Fruit fly (Drosophila melanogaster) whole organism, embryonic: Measurements from ENCODE around the gene Idgf3.

Source experiments
- Atf-2 ChIP-seq: fragments of 200-800 bp; sonication (Bioruptor generic); optimal IDR thresholded peaks from 2 replicates; lab custom pipeline; 2016; ENCODE audit warnings: missing biosample characterization, missing genetic modification characterization
- Atf3 ChIP-seq: fragments of 200-800 bp; sonication (Bioruptor generic); optimal IDR thresholded peaks from 3 replicates; lab custom pipeline; 2016; ENCODE audit warnings: missing biosample characterization, missing genetic modification characterization
- Blimp-1 ChIP-seq: fragments of 200-800 bp; sonication (Bioruptor generic); optimal IDR thresholded peaks from 3 replicates; lab custom pipeline; 2018; ENCODE audit warnings: missing biosample characterization, missing genetic modification characterization, mild to moderate bottlenecking, moderate library complexity, missing genetic modification reagents
- CG10267 ChIP-seq: fragments of 200-800 bp; sonication (Bioruptor generic); optimal IDR thresholded peaks from 2 replicates; lab custom pipeline; 2018; ENCODE audit warnings: missing biosample characterization, mild to moderate bottlenecking, missing genetic modification characterization, moderate library complexity
- CG10366 ChIP-seq: fragments of 200-800 bp; sonication (Bioruptor generic); IDR thresholded peaks from 2 replicates; pipeline ENCODE4 v1.3.6; 2022; ENCODE audit warnings: missing biosample characterization, missing genetic modification characterization
- CG12071 ChIP-seq: fragments of 200-800 bp; sonication (Bioruptor generic); optimal IDR thresholded peaks from 3 replicates; lab custom pipeline; 2018; ENCODE audit warnings: missing biosample characterization, mild to moderate bottlenecking, missing genetic modification characterization
- CG13287 ChIP-seq: fragments of 200-800 bp; sonication (Bioruptor generic); IDR thresholded peaks from 2 replicates; pipeline ENCODE4 v1.3.6; 2022; ENCODE audit warnings: missing biosample characterization, missing genetic modification characterization; ENCODE audit not compliant: partially characterized antibody
- CG15011 ChIP-seq: fragments of 200-800 bp; sonication (Bioruptor generic); optimal IDR thresholded peaks from 3 replicates; lab custom pipeline; 2018; ENCODE audit warnings: missing biosample characterization, mild to moderate bottlenecking, missing genetic modification characterization
- CG17328 ChIP-seq: fragments of 200-800 bp; sonication (Bioruptor generic); IDR thresholded peaks from 2 replicates; pipeline ENCODE4 v1.3.6; 2022; ENCODE audit warnings: missing biosample characterization, missing genetic modification characterization
- CG31388 ChIP-seq: fragments of 200-800 bp; sonication (Bioruptor generic); optimal IDR thresholded peaks from 2 replicates; lab custom pipeline; 2016; ENCODE audit warnings: missing biosample characterization, missing genetic modification characterization
- CG4328 ChIP-seq: fragments of 200-800 bp; sonication (Bioruptor generic); optimal IDR thresholded peaks from 3 replicates; lab custom pipeline; 2017; ENCODE audit warnings: missing biosample characterization, missing genetic modification reagents, missing genetic modification characterization
- CG4820 ChIP-seq: fragments of 200-800 bp; sonication (Bioruptor generic); optimal IDR thresholded peaks from 3 replicates; lab custom pipeline; 2016; ENCODE audit warnings: missing biosample characterization, missing genetic modification characterization
- CG5245 ChIP-seq: fragments of 200-800 bp; sonication (Bioruptor generic); optimal IDR thresholded peaks from 3 replicates; lab custom pipeline; 2016; ENCODE audit warnings: missing biosample characterization, missing genetic modification characterization
- CG7271 ChIP-seq: fragments of 200-800 bp; sonication (Bioruptor generic); optimal IDR thresholded peaks from 2 replicates; lab custom pipeline; 2018; ENCODE audit warnings: missing biosample characterization, mild to moderate bottlenecking, missing genetic modification characterization, moderate library complexity
- CG7372 ChIP-seq: fragments of 200-800 bp; sonication (Bioruptor generic); IDR thresholded peaks from 2 replicates; pipeline ENCODE4 v1.3.6; 2022; ENCODE audit warnings: missing biosample characterization, missing genetic modification characterization
- CG8944 ChIP-seq: fragments of 200-800 bp; sonication (Bioruptor generic); optimal IDR thresholded peaks from 3 replicates; lab custom pipeline; 2016; ENCODE audit warnings: missing biosample characterization, missing genetic modification characterization
- CG9437 ChIP-seq: fragments of 200-800 bp; sonication (Bioruptor generic); optimal IDR thresholded peaks from 2 replicates; lab custom pipeline; 2018; ENCODE audit warnings: missing biosample characterization, mild to moderate bottlenecking, missing genetic modification characterization
- CG9797 ChIP-seq: fragments of 200-800 bp; sonication (Bioruptor generic); optimal IDR thresholded peaks from 3 replicates; lab custom pipeline; 2018; ENCODE audit warnings: missing biosample characterization, mild to moderate bottlenecking, missing genetic modification characterization
- CG9817 ChIP-seq: fragments of 200-800 bp; sonication (Bioruptor generic); optimal IDR thresholded peaks from 2 replicates; lab custom pipeline; 2018; ENCODE audit warnings: missing biosample characterization, mild to moderate bottlenecking, missing genetic modification characterization, moderate library complexity
- HHEX ChIP-seq: fragments of 200-800 bp; sonication (Bioruptor generic); optimal IDR thresholded peaks from 3 replicates; lab custom pipeline; 2017; ENCODE audit warnings: missing biosample characterization, mild to moderate bottlenecking, missing genetic modification characterization, missing genetic modification reagents
- Hr39 ChIP-seq: fragments of >200 bp; optimal IDR thresholded peaks from 2 replicates; lab custom pipeline; 2017
- Mrtf ChIP-seq: fragments of 200-800 bp; sonication (Bioruptor generic); IDR thresholded peaks from 3 replicates; pipeline ENCODE4 v1.3.6; 2022; ENCODE audit warnings: missing biosample characterization, missing genetic modification characterization
- Neu2 ChIP-seq: fragments of 200-800 bp; sonication (Bioruptor generic); optimal IDR thresholded peaks from 3 replicates; lab custom pipeline; 2016; ENCODE audit warnings: missing biosample characterization, missing genetic modification characterization, borderline replicate concordance
- Opbp ChIP-seq: fragments of 200-800 bp; sonication (Bioruptor generic); IDR thresholded peaks from 3 replicates; pipeline ENCODE4 v1.3.6; 2022; ENCODE audit warnings: missing biosample characterization, missing genetic modification characterization; ENCODE audit not compliant: partially characterized antibody
- Ptx1 ChIP-seq: fragments of 200-800 bp; sonication (Bioruptor generic); IDR thresholded peaks from 2 replicates; pipeline ENCODE4 v1.3.6; 2022; ENCODE audit warnings: missing biosample characterization, missing genetic modification characterization
- Spps ChIP-seq: fragments of 200-800 bp; sonication (Bioruptor generic); optimal IDR thresholded peaks from 2 replicates; lab custom pipeline; 2018; ENCODE audit warnings: missing biosample characterization, mild to moderate bottlenecking, missing genetic modification characterization
- Trl ChIP-seq, 3 experiments: fragments of >200 bp in 2 of 3; fragments of 200-800 bp in 1 of 3; sonication (Bioruptor generic) in 1 of 3; optimal IDR thresholded peaks; 2 replicates in 1 of 3; 3 replicates in 2 of 3; lab custom pipeline; 2016 to 2017; ENCODE audit warnings: missing biosample characterization in 1 of 3, missing genetic modification characterization in 1 of 3
- YL-1 ChIP-seq: fragments of 200-800 bp; sonication (Bioruptor generic); optimal IDR thresholded peaks from 3 replicates; lab custom pipeline; 2017; ENCODE audit warnings: missing biosample characterization, mild to moderate bottlenecking, missing genetic modification characterization
- caup ChIP-seq: fragments of 200-800 bp; sonication (Bioruptor generic); optimal IDR thresholded peaks from 3 replicates; lab custom pipeline; 2017; ENCODE audit warnings: missing biosample characterization, mild to moderate bottlenecking, missing genetic modification characterization, moderate library complexity; ENCODE audit not compliant: severe bottlenecking
- cg ChIP-seq: fragments of 200-800 bp; sonication (Bioruptor generic); optimal IDR thresholded peaks from 3 replicates; lab custom pipeline; 2019; ENCODE audit warnings: missing biosample characterization, mild to moderate bottlenecking, missing genetic modification characterization, moderate library complexity
- crol ChIP-seq: fragments of 200-800 bp; sonication (Bioruptor generic); IDR thresholded peaks from 2 replicates; pipeline ENCODE4 v1.3.6; 2022; ENCODE audit warnings: missing biosample characterization, missing genetic modification characterization
- dmrt99B ChIP-seq: fragments of 200-800 bp; sonication (Bioruptor generic); optimal IDR thresholded peaks from 2 replicates; lab custom pipeline; 2018; ENCODE audit warnings: missing biosample characterization, mild to moderate bottlenecking, missing genetic modification characterization, moderate library complexity
- dysf ChIP-seq: fragments of 200-800 bp; sonication (Bioruptor generic); IDR thresholded peaks from 3 replicates; pipeline ENCODE4 v1.3.6; 2022; ENCODE audit warnings: missing biosample characterization, missing genetic modification characterization
- esg ChIP-seq: fragments of 200-800 bp; sonication (Bioruptor generic); conservative IDR thresholded peaks from 2 replicates; pipeline ENCODE4 v1.3.6; 2022; ENCODE audit warnings: missing biosample characterization, missing genetic modification characterization
- fru ChIP-seq: fragments of >200 bp; optimal IDR thresholded peaks from 2 replicates; lab custom pipeline; 2017
- gem ChIP-seq: fragments of 200-800 bp; sonication (Bioruptor generic); optimal IDR thresholded peaks from 2 replicates; lab custom pipeline; 2019; ENCODE audit warnings: missing biosample characterization, mild to moderate bottlenecking, missing genetic modification characterization, moderate library complexity
- hbn ChIP-seq: fragments of 200-800 bp; sonication (Bioruptor generic); IDR thresholded peaks from 2 replicates; pipeline ENCODE4 v1.3.6; 2022; ENCODE audit warnings: missing biosample characterization, missing genetic modification characterization; ENCODE audit not compliant: partially characterized antibody
- kay ChIP-seq: fragments of 200-800 bp; sonication (Bioruptor generic); optimal IDR thresholded peaks from 2 replicates; lab custom pipeline; 2016; ENCODE audit warnings: missing biosample characterization, missing genetic modification characterization
- lbe ChIP-seq: fragments of 200-800 bp; sonication (Bioruptor generic); optimal IDR thresholded peaks from 2 replicates; lab custom pipeline; 2016; ENCODE audit warnings: missing biosample characterization, mild to moderate bottlenecking, missing genetic modification characterization
- nerfin-1 ChIP-seq: fragments of 200-800 bp; sonication (Bioruptor generic); optimal IDR thresholded peaks from 3 replicates; lab custom pipeline; 2019; ENCODE audit warnings: missing biosample characterization, mild to moderate bottlenecking, missing genetic modification characterization, moderate library complexity
- nom ChIP-seq: fragments of 200-800 bp; sonication (Bioruptor generic); optimal IDR thresholded peaks from 2 replicates; lab custom pipeline; 2017; ENCODE audit warnings: missing biosample characterization, missing genetic modification characterization, mild to moderate bottlenecking, moderate library complexity, missing genetic modification reagents
- pb ChIP-seq: fragments of 200-800 bp; sonication (Bioruptor generic); optimal IDR thresholded peaks from 3 replicates; lab custom pipeline; 2016; ENCODE audit warnings: missing biosample characterization, missing genetic modification characterization
- ro ChIP-seq: fragments of 200-800 bp; sonication (Bioruptor generic); IDR thresholded peaks from 2 replicates; pipeline ENCODE4 v1.3.6; 2022; ENCODE audit warnings: missing biosample characterization, missing genetic modification characterization
- sc ChIP-seq, 3 experiments: fragments of >200 bp in 2 of 3; fragments of 200-800 bp in 1 of 3; sonication (Bioruptor generic) in 1 of 3; optimal IDR thresholded peaks; 2 replicates in 2 of 3; 3 replicates in 1 of 3; lab custom pipeline; 2017; ENCODE audit warnings: mild to moderate bottlenecking in 1 of 3, missing biosample characterization in 1 of 3, missing genetic modification characterization in 1 of 3, missing genetic modification reagents in 1 of 3
- sqz ChIP-seq: fragments of 200-800 bp; sonication (Bioruptor generic); optimal IDR thresholded peaks from 3 replicates; lab custom pipeline; 2018; ENCODE audit warnings: missing biosample characterization, mild to moderate bottlenecking, missing genetic modification characterization
- ssp ChIP-seq: fragments of 200-800 bp; sonication (Bioruptor generic); IDR thresholded peaks from 2 replicates; pipeline ENCODE4 v1.3.6; 2022; ENCODE audit warnings: missing biosample characterization, missing genetic modification characterization
- tup ChIP-seq: fragments of 200-800 bp; sonication (Bioruptor generic); optimal IDR thresholded peaks from 2 replicates; lab custom pipeline; 2016; ENCODE audit warnings: missing biosample characterization, mild to moderate bottlenecking, missing genetic modification characterization, moderate library complexity
- vnd ChIP-seq: fragments of 200-800 bp; sonication (Bioruptor generic); IDR thresholded peaks from 3 replicates; pipeline ENCODE4 v1.3.6; 2022; ENCODE audit warnings: missing biosample characterization, missing genetic modification characterization; ENCODE audit not compliant: partially characterized antibody
- wdn ChIP-seq: fragments of 200-800 bp; sonication (Bioruptor generic); IDR thresholded peaks from 2 replicates; pipeline ENCODE4 v1.3.6; 2022; ENCODE audit warnings: missing biosample characterization, missing genetic modification characterization
- zfh1 ChIP-seq: fragments of 200-800 bp; sonication (Bioruptor generic); IDR thresholded peaks from 3 replicates; pipeline ENCODE4 v1.3.6; 2022; ENCODE audit warnings: missing biosample characterization, missing genetic modification characterization

The Idgf3 gene

dm6 chr2L:16498100-16498499 is 47.4 kb downstream of the Idgf3 start (continued):
- TF ChIP-seq HHEX (GFP tag; lab: Kevin White, UChicago) (no peak), CG17328 (peak; percentile 55), cg (GFP tag; lab: Kevin White, UChicago) (no peak), kay (GFP tag; lab: Kevin White, UChicago) (no peak), zfh1 (peak; percentile 35; the same call in 1 of the 3 replicates), CG12071 (GFP tag; lab: Kevin White, UChicago) (no peak), fru (lab: Kevin White, UChicago) (no peak), CG4328 (GFP tag; lab: Kevin White, UChicago) (no peak), Hr39 (lab: Kevin White, UChicago) (no peak), sc (optimal IDR thresholded peaks at IDR 0.05; lab: Kevin White, UChicago) (no peak), sc (GFP tag; optimal IDR thresholded peaks at IDR 0.05; lab: Kevin White, UChicago) (no peak), CG5245 (GFP tag; lab: Kevin White, UChicago) (no peak), Atf-2 (GFP tag; lab: Kevin White, UChicago) (no peak), Blimp-1 (GFP tag; lab: Kevin White, UChicago) (peak; percentile 49), Opbp (GFP tag; lab: Robert Waterston, UW) (no peak), CG4820 (no peak), CG9817 (tag; lab: Kevin White, UChicago) (peak; percentile 3), CG9797 (no peak), pb (GFP tag; lab: Kevin White, UChicago) (no peak), nom (GFP tag; lab: Kevin White, UChicago) (no peak), CG31388 (GFP tag; lab: Kevin White, UChicago) (no peak), Atf3 (GFP tag; lab: Kevin White, UChicago) (no peak), vnd (GFP tag; lab: Robert Waterston, UW) (no peak), tup (GFP tag; lab: Kevin White, UChicago) (no peak), gem (peak; percentile 52), CG10267 (tag; lab: Kevin White, UChicago) (peak; percentile 20), esg (GFP tag; lab: Robert Waterston, UW) (peak; percentile 51), ssp (no peak), CG10366 (peak; percentile 54), CG8944 (GFP tag; lab: Kevin White, UChicago) (no peak), CG13287 (no peak), YL-1 (no peak), CG7372 (GFP tag; lab: Robert Waterston, UW) (0 out of 2 replicates have a peak, but pooled peaks have one; percentile 33), wdn (no peak), Mrtf (GFP tag; lab: Robert Waterston, UW) (no peak), caup (GFP tag; lab: Kevin White, UChicago) (no peak), CG9437 (GFP tag; lab: Kevin White, UChicago) (no peak), sqz (no peak), dmrt99B (tag; lab: Kevin White, UChicago) (peak; percentile 60), CG7271 (tag; lab: Kevin White, UChicago) (no peak), dysf (GFP tag; lab: Robert Waterston, UW) (peak; percentile 44; the same call in 1 of the 3 replicates), Spps (tag; lab: Kevin White, UChicago) (no peak), crol (GFP tag; lab: Robert Waterston, UW) (no peak), lbe (no peak), Neu2 (GFP tag; lab: Kevin White, UChicago) (no peak), Trl (optimal IDR thresholded peaks at IDR 0.05; lab: Kevin White, UChicago) (no peak), Trl (GFP tag; optimal IDR thresholded peaks at IDR 0.05; lab: Kevin White, UChicago) (no peak), ro (GFP tag; lab: Robert Waterston, UW) (no peak), nerfin-1 (no peak), hbn (GFP tag; lab: Robert Waterston, UW) (no peak), CG15011 (GFP tag; lab: Kevin White, UChicago) (no peak), Ptx1 (GFP tag; lab: Robert Waterston, UW) (0 out of 2 replicates have a peak, but pooled peaks have one; percentile 38)
